Worm (Caenorhabditis elegans) whole organism, L4 larva: ENCODE measurements around the gene qua-1.

ENCODE experiments used
- F10B5.3 ChIP-seq: sonication (generic microtip); optimal IDR thresholded peaks from 2 replicates; lab custom pipeline; 2016; ENCODE audit warnings: mild to moderate bottlenecking, missing genetic modification characterization, missing compliant biosample characterization
- F37D6.2 ChIP-seq: sonication (generic microtip); optimal IDR thresholded peaks from 2 replicates; lab custom pipeline; 2016; ENCODE audit warnings: mild to moderate bottlenecking, missing genetic modification characterization, missing compliant biosample characterization
- F44E2.7 ChIP-seq: fragments of 200-800 bp; sonication (Bioruptor generic); IDR thresholded peaks from 2 replicates; pipeline ENCODE4 v2.1.2; 2022; ENCODE audit warnings: missing genetic modification characterization, missing compliant biosample characterization
- T20F7.1 ChIP-seq: fragments of 200-800 bp; sonication (Bioruptor generic); optimal IDR thresholded peaks from 2 replicates; lab custom pipeline; 2018; ENCODE audit warnings: mild to moderate bottlenecking, missing genetic modification characterization, missing compliant biosample characterization
- ZK337.2 ChIP-seq: fragments of 200-800 bp; sonication (Bioruptor generic); IDR thresholded peaks from 2 replicates; pipeline ENCODE4 v1.3.6; 2022; ENCODE audit warnings: missing genetic modification reagents, missing genetic modification characterization, missing compliant biosample characterization
- aha-1 ChIP-seq: fragments of 150-350 bp; peaks from one replicate; lab custom pipeline; 2014; ENCODE audit warnings: missing biosample characterization, missing genetic modification characterization
- ama-1 ChIP-seq: fragments of 150-350 bp; optimal IDR thresholded peaks from 2 replicates; lab custom pipeline; 2014; ENCODE audit warnings: inconsistent platforms, mixed read lengths
- ceh-20 ChIP-seq: fragments of 200-800 bp; sonication (Bioruptor generic); IDR thresholded peaks from 2 replicates; pipeline ENCODE4 v1.3.6; 2022; ENCODE audit warnings: missing genetic modification reagents, missing genetic modification characterization, missing compliant biosample characterization
- ceh-44 ChIP-seq: fragments of 200-800 bp; sonication (Bioruptor generic); IDR thresholded peaks from 2 replicates; pipeline ENCODE4 v1.3.6; 2022; ENCODE audit warnings: missing genetic modification reagents, missing genetic modification characterization, missing compliant biosample characterization
- daf-16 ChIP-seq, 3 experiments: sonication (generic microtip); optimal IDR thresholded peaks; 2 replicates each; lab custom pipeline; 2016 to 2017; ENCODE audit warnings: missing genetic modification characterization in 3 of 3, missing genetic modification reagents in 3 of 3, mild to moderate bottlenecking in 2 of 3, missing compliant biosample characterization in 2 of 3, missing biosample characterization in 1 of 3, moderate library complexity in 1 of 3
- daf-19 ChIP-seq: fragments of 200-800 bp; sonication (Bioruptor generic); conservative IDR thresholded peaks from 2 replicates; pipeline ENCODE4 v1.3.6; 2022; ENCODE audit warnings: missing genetic modification characterization, missing compliant biosample characterization
- dmd-8 ChIP-seq: fragments of 200-800 bp; sonication (Bioruptor generic); IDR thresholded peaks from 2 replicates; pipeline ENCODE4 v1.3.6; 2022; ENCODE audit warnings: missing genetic modification characterization, missing compliant biosample characterization
- fkh-10 ChIP-seq: fragments of 150-350 bp; optimal IDR thresholded peaks from 2 replicates; lab custom pipeline; 2014; ENCODE audit warnings: missing biosample characterization, missing genetic modification reagents, missing genetic modification characterization
- gei-8 ChIP-seq: fragments of 200-800 bp; sonication (Bioruptor generic); optimal IDR thresholded peaks from 2 replicates; lab custom pipeline; 2018; ENCODE audit warnings: mild to moderate bottlenecking, missing genetic modification characterization, missing compliant biosample characterization
- hlh-11 ChIP-seq: fragments of 200-800 bp; sonication (Bioruptor generic); optimal IDR thresholded peaks from 2 replicates; lab custom pipeline; 2018; ENCODE audit warnings: mild to moderate bottlenecking, missing genetic modification characterization, missing compliant biosample characterization
- lim-7 ChIP-seq: fragments of 200-800 bp; sonication (Bioruptor generic); IDR thresholded peaks from 2 replicates; pipeline ENCODE4 v1.3.6; 2022; ENCODE audit warnings: missing genetic modification characterization, missing compliant biosample characterization
- lin-13 ChIP-seq: fragments of 150-350 bp; optimal IDR thresholded peaks from 2 replicates; lab custom pipeline; 2014; ENCODE audit warnings: missing biosample characterization, missing genetic modification reagents, missing genetic modification characterization
- mdt-29 ChIP-seq: fragments of 200-800 bp; sonication (Bioruptor generic); IDR thresholded peaks from 2 replicates; pipeline ENCODE4 v1.3.6; 2022; ENCODE audit warnings: missing genetic modification reagents, missing genetic modification characterization, missing compliant biosample characterization
- mep-1 ChIP-seq: fragments of 150-350 bp; sonication (generic microtip); optimal IDR thresholded peaks from 3 replicates; lab custom pipeline; 2014; ENCODE audit warnings: missing biosample characterization, missing genetic modification characterization
- mxl-3 ChIP-seq: fragments of 200-800 bp; sonication (Bioruptor generic); optimal IDR thresholded peaks from 2 replicates; lab custom pipeline; 2018; ENCODE audit warnings: mild to moderate bottlenecking, missing genetic modification characterization, missing compliant biosample characterization
- nhr-11 ChIP-seq: fragments of 150-350 bp; optimal IDR thresholded peaks from 2 replicates; lab custom pipeline; 2014; ENCODE audit warnings: missing biosample characterization, missing genetic modification characterization
- nhr-111 ChIP-seq: fragments of 200-800 bp; sonication (Bioruptor generic); optimal IDR thresholded peaks from 2 replicates; lab custom pipeline; 2018; ENCODE audit warnings: mild to moderate bottlenecking, missing genetic modification characterization, missing compliant biosample characterization
- nhr-28 ChIP-seq: fragments of 150-350 bp; optimal IDR thresholded peaks from 2 replicates; lab custom pipeline; 2014; ENCODE audit warnings: missing biosample characterization, missing genetic modification characterization
- nhr-6 ChIP-seq: fragments of 150-350 bp; optimal IDR thresholded peaks from 2 replicates; lab custom pipeline; 2014; ENCODE audit warnings: missing biosample characterization, missing genetic modification characterization
- pqm-1 ChIP-seq: sonication (generic microtip); optimal IDR thresholded peaks from 2 replicates; lab custom pipeline; 2017; ENCODE audit warnings: missing biosample characterization, missing genetic modification characterization
- sdz-12 ChIP-seq: fragments of 200-800 bp; sonication (Bioruptor generic); optimal IDR thresholded peaks from 2 replicates; lab custom pipeline; 2018; ENCODE audit warnings: mild to moderate bottlenecking, missing genetic modification characterization, missing compliant biosample characterization
- snpc-4 ChIP-seq: fragments of 150-350 bp; optimal IDR thresholded peaks from 2 replicates; lab custom pipeline; 2014; ENCODE audit warnings: missing biosample characterization, missing genetic modification characterization
- spr-1 ChIP-seq: sonication (generic microtip); optimal IDR thresholded peaks from 2 replicates; lab custom pipeline; 2016; ENCODE audit warnings: mild to moderate bottlenecking, missing genetic modification characterization, missing compliant biosample characterization
- unc-62 ChIP-seq, 3 experiments: fragments of 150-350 bp in 1 of 3; sonication (generic microtip); optimal IDR thresholded peaks in 2 of 3; peaks in 1 of 3; 1 replicate in 1 of 3; 2 replicates in 2 of 3; lab custom pipeline; 2014 to 2017; ENCODE audit warnings: missing biosample characterization in 3 of 3, missing genetic modification characterization in 3 of 3, missing genetic modification reagents in 3 of 3, missing genotype in 1 of 3
- vab-7 ChIP-seq: fragments of 200-800 bp; sonication (Bioruptor generic); IDR thresholded peaks from 2 replicates; pipeline ENCODE4 v1.3.6; 2022; ENCODE audit warnings: missing genetic modification reagents, missing genetic modification characterization, missing compliant biosample characterization
- zip-11 ChIP-seq: fragments of 200-800 bp; sonication (Bioruptor generic); IDR thresholded peaks from 2 replicates; pipeline ENCODE4 v1.3.6; 2022; ENCODE audit warnings: missing genetic modification characterization, missing compliant biosample characterization
- zip-2 ChIP-seq: fragments of 150-350 bp; optimal IDR thresholded peaks from 2 replicates; lab custom pipeline; 2014; ENCODE audit warnings: missing biosample characterization, missing genetic modification characterization

The qua-1 gene

DNA sequence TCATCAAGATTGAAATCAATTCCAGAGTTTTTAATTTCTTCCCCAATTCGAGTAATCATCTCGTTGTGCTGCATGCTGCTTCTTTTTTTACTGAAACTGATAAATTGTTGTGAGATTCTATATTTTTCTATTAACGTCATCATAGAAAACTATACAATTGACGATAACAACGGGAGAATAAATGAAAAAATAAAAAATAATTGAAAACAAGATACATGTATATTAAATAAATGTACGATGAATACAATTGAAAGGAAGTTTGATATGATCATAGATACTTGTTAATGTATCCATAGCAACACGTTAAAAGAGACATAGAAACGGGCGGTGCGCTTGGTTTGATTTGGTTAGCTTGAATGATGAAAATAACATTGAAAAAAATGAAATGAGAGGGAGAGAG, 8.1 kb upstream of the qua-1 start, which contains the start of gene T05C12.8 (continued):
- TF ChIP-seq daf-19 (GFP tag; lab: Robert Waterston, UW) = no peak
- no peak for TF ChIP-seq mxl-3 (GFP tag; lab: Kevin White, UChicago)
- no peak for TF ChIP-seq nhr-6 (tag; lab: Kevin White, UChicago)
- no peak for TF ChIP-seq zip-11 (GFP tag; lab: Robert Waterston, UW)
- TF ChIP-seq vab-7 = no peak

DNA sequence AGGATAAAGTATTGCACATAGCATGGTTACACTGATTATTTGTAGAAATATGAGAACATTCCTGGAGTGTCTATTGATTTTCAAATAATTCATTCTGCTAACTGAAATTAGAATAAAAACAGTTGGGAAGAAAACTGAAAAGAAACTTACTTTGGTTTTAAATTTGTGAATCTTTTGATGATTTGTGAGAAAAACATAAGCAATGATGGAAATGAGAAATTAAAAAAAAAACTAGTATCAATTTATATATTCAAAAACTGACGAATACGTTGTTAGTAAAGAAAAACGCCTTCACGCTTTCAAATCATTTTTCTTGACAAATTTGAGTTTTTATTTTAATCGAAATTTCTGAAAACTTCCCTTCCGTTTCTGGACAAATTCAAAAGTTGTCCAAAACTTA, 5.5 kb upstream of the qua-1 start, which contains the start of gene T05C12.9:
T05C12.9 (minus strand) TSS at position 101 of the 400 bp plus-strand sequence.
- TF ChIP-seq nhr-11 (tag; lab: Kevin White, UChicago) = no peak
- no peak for TF ChIP-seq sdz-12 (GFP tag; lab: Kevin White, UChicago)
- TF ChIP-seq F37D6.2 = no peak
- TF ChIP-seq F44E2.7 (GFP tag; lab: Robert Waterston, UW) = no peak
- no peak for TF ChIP-seq ZK337.2 (GFP tag; lab: Robert Waterston, UW)
- no peak for TF ChIP-seq F10B5.3 (tag; lab: Kevin White, UChicago)
- no peak for TF ChIP-seq mep-1 (tag; lab: Kevin White, UChicago)
- no peak for TF ChIP-seq dmd-8 (GFP tag; lab: Robert Waterston, UW)
- no peak for TF ChIP-seq ceh-20 (GFP tag; lab: Robert Waterston, UW)
- no peak for TF ChIP-seq gei-8 (GFP tag; lab: Kevin White, UChicago)
- no peak for TF ChIP-seq ceh-44 (GFP tag; lab: Robert Waterston, UW)
- no peak for TF ChIP-seq snpc-4 (tag; lab: Kevin White, UChicago)
- TF ChIP-seq mxl-3 (GFP tag; lab: Kevin White, UChicago) = no peak
- TF ChIP-seq lim-7 = no peak
- no peak for TF ChIP-seq T20F7.1 (GFP tag; lab: Kevin White, UChicago)

DNA sequence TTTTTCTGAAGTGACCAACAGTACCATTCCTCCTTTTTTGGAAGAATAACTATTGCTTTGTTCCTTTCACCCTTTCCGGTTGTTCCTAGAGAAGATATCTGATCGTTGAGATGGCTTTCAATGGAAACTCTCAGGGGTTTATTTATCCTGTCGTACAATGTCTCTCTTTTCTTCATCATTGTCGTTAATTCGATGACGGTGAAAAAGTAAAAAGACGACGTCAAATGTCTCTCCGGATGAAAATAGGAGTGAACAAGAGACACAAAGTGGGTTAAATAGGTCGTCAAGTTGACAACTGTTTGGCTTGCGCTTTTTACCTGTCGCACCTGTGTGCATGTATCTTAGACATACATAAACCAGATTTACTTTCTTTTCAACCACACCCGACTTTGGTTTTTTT, 4.7 kb upstream of the qua-1 start:
- TF ChIP-seq unc-62 (GFP tag; optimal IDR thresholded peaks at IDR 0.05 in 1 of 2; lab: Kevin White, UChicago) (peak in 1 of 2 experiments; percentile 49), unc-62 (tag; optimal IDR thresholded peaks at IDR 0.05; lab: Kevin White, UChicago) (no peak), mxl-3 (GFP tag; lab: Kevin White, UChicago) (no peak)

DNA sequence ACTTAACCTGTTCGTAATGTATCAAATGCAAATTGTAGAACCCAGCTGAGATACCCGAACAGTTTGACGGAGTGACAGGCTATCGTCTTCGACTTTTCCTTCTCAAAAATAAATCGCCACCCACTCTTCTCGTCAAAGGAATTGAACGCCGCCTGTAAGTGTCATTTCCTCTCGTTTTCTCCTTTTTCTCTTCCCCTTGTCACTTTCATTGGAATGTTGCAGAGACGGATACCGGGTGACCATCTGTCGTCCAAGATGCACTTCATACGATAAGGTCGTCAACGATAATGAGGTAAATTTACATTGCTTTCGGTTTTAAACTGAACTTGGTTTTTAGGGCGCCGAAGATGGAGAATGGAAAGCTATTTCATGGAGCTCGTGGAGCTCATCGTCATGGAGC, 1.2 kb downstream of the qua-1 start:
- TF ChIP-seq hlh-11 (no peak), aha-1 (tag; lab: Kevin White, UChicago) (peak; percentile 78), mdt-29 (no peak)

DNA sequence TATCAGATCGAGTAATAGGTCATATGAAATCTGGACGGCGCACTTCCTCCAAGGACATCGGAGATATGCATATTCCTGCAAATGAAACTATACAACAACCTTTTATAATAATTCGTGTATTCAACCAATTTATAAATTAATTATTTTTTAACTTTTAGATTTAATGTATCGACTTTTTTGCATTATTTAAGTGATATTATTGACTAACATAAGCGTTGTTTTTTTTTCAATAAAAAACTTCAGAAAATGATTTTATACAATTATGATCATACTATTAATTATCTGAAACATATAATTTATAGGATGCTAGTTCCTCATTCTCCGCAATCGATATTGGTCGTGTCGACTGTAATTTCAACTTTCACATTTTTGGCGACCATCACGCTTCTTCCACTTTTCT, 5.4 kb downstream of the qua-1 start, which contains the start of gene col-76:
col-76 (plus strand) TSS at position 301 of the 400 bp plus-strand sequence.
- TF ChIP-seq ama-1 (lab: Kevin White, UChicago) (no peak), lin-13 (GFP tag; lab: Kevin White, UChicago) (no peak), nhr-28 (no peak), fkh-10 (no peak)
- TF ChIP-seq, all 104 proteins: peak for 0

DNA sequence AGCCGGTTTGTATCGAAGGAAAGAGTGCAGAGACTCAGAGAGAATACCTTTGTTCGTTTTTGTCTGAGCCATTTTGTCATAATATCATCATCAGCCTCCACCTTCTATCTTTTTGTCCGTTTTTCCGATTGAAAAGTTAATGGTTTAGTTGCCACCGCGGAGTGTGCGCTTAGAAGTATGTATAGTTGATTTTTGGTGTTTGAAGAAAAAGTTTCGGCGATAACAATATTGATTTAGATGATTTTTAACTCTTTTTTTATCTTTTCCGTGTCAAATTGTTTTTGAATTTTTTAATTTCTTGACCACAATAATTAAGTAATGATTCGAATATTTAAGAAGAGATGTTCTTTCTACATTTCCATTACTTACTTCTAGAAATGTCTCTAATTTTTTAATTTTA, 7.0 kb downstream of the qua-1 start:
- no peak for TF ChIP-seq spr-1 (tag; lab: Kevin White, UChicago)
- peak; percentile 40 for TF ChIP-seq pqm-1 (tag; lab: Kevin White, UChicago)
- TF ChIP-seq mep-1 (tag; lab: Kevin White, UChicago) = no peak
- TF ChIP-seq daf-16 (GFP tag; optimal IDR thresholded peaks at IDR 0.05; lab: Kevin White, UChicago) = no peak
- TF ChIP-seq daf-16 (tag; optimal IDR thresholded peaks at IDR 0.05; lab: Kevin White, UChicago) = peak; percentile 2
- TF ChIP-seq nhr-111 (GFP tag; lab: Kevin White, UChicago) = no peak
- TF ChIP-seq zip-2 (tag; lab: Kevin White, UChicago) = no peak
- TF ChIP-seq nhr-28 = peak; percentile 59
